Fruit fly (Drosophila melanogaster) S2 (cell line): ENCODE results near the gene odd.

Source experiments
- CG8478 ChIP-seq: fragments of >200 bp; optimal IDR thresholded peaks from 2 replicates; lab custom pipeline; 2018
- CTCF ChIP-seq, 2 experiments: fragments of >200 bp; optimal IDR thresholded peaks; 2 replicates each; lab custom pipeline; 2018

DNA sequence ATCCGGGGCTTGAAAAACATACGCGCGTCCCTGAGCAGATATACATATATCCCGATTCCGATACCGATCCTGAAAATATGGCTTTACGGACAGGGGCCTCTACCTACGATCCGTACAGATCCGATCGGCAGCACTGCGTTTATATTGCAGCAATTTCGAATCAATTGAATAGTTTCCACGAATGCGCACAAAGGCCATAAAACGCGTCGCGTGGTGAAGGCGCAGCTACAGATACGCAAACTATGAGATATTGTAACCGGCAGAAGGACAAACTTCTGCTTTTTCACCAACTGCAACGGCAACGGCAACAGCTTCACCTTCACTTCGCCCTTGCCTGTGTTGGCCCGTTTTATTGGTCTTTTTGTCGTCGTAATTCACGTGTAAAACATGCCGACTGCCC, 8.6 kb upstream of the odd start:
- TF ChIP-seq CTCF (optimal IDR thresholded peaks at IDR 0.05; lab: Kevin White, UChicago): no peak
- no peak for TF ChIP-seq CG8478 (lab: Kevin White, UChicago)
